Fruit fly (Drosophila melanogaster): ENCODE results near the gene Taf4.

Taf4 gene

dm6 chr3L:16131264-16132066, 18.5 kb downstream of the Taf4 start, which contains the start of the genes Trs20 and elg1:
TSS of gene Trs20 (minus strand) at chr3L:16131632.
TSS of gene elg1 (plus strand) at chr3L:16132028.
- TF ChIP-seq CG8478 (optimal IDR thresholded peaks at IDR 0.05) (no peak), CTCF (optimal IDR thresholded peaks at IDR 0.05) (no peak)

dm6 chr3L:16132067-16132418, 19.0 kb downstream of the Taf4 start:
- TF ChIP-seq CG8478 (optimal IDR thresholded peaks at IDR 0.05) (no peak), CTCF (optimal IDR thresholded peaks at IDR 0.05) (no peak)

dm6 chr3L:16136819-16137553, 24.0 kb downstream of the Taf4 start:
- TF ChIP-seq CTCF (optimal IDR thresholded peaks at IDR 0.05): no peak

dm6 chr3L:16137779-16138178, 24.8 kb downstream of the Taf4 start, which contains the start of gene CG5157:
TSS of gene CG5157 (minus strand) at chr3L:16137879.
- TF ChIP-seq CG8478 (optimal IDR thresholded peaks at IDR 0.05): no peak
- no peak for TF ChIP-seq CTCF (optimal IDR thresholded peaks at IDR 0.05)

- TF ChIP-seq CTCF (optimal IDR thresholded peaks at IDR 0.05) (no peak), CG8478 (optimal IDR thresholded peaks at IDR 0.05) (no peak)
Observed at dm6 chr3L:16139131-16139530, 26.1 kb downstream of the Taf4 start.

- TF ChIP-seq CTCF (optimal IDR thresholded peaks at IDR 0.05) (no peak), CG8478 (optimal IDR thresholded peaks at IDR 0.05) (no peak)
Observed at dm6 chr3L:16141556-16141955, 28.5 kb downstream of the Taf4 start.

dm6 chr3L:16143685-16144539, 30.9 kb downstream of the Taf4 start, which contains the start of gene CG32152:
TSS of gene CG32152 (minus strand) at chr3L:16144036.
- no peak for TF ChIP-seq CG8478 (optimal IDR thresholded peaks at IDR 0.05)
- no peak for TF ChIP-seq CTCF (optimal IDR thresholded peaks at IDR 0.05)

dm6 chr3L:16145282-16145681, 32.3 kb downstream of the Taf4 start:
- TF ChIP-seq CTCF (optimal IDR thresholded peaks at IDR 0.05): no peak
- TF ChIP-seq CG8478 (optimal IDR thresholded peaks at IDR 0.05): no peak

- TF ChIP-seq CG8478 (optimal IDR thresholded peaks at IDR 0.05) (no peak), CTCF (optimal IDR thresholded peaks at IDR 0.05) (no peak)
Observed at dm6 chr3L:16145931-16146538, 33.0 kb downstream of the Taf4 start.

dm6 chr3L:16146539-16146934, 33.5 kb downstream of the Taf4 start:
- TF ChIP-seq CTCF (optimal IDR thresholded peaks at IDR 0.05): no peak
- no peak for TF ChIP-seq CG8478 (optimal IDR thresholded peaks at IDR 0.05)

- no peak for TF ChIP-seq CTCF (optimal IDR thresholded peaks at IDR 0.05)
- TF ChIP-seq CG8478 (optimal IDR thresholded peaks at IDR 0.05): no peak
Observed at dm6 chr3L:16147325-16147724, 34.3 kb downstream of the Taf4 start.

dm6 chr3L:16147819-16148236, 34.8 kb downstream of the Taf4 start:
- no peak for TF ChIP-seq CTCF (optimal IDR thresholded peaks at IDR 0.05)
- TF ChIP-seq CG8478 (optimal IDR thresholded peaks at IDR 0.05): no peak

- TF ChIP-seq CG8478 (optimal IDR thresholded peaks at IDR 0.05): no peak
- no peak for TF ChIP-seq CTCF (optimal IDR thresholded peaks at IDR 0.05)
Observed at dm6 chr3L:16149418-16150160, 36.6 kb downstream of the Taf4 start.

- no peak for TF ChIP-seq CTCF (optimal IDR thresholded peaks at IDR 0.05)
- TF ChIP-seq CG8478 (optimal IDR thresholded peaks at IDR 0.05): no peak
Observed at dm6 chr3L:16150161-16150538, 37.1 kb downstream of the Taf4 start.
